Worm (Caenorhabditis elegans): Measurements from ENCODE around the gene Y49F6B.12.

ce11 chrII:3458209-3458608, 14.0 kb downstream of the Y49F6B.12 start, which contains the start of the genes C16C8.26 and C16C8.19:
- no peak for TF ChIP-seq pqm-1 (tag; optimal IDR thresholded peaks at IDR 0.05)
- TF ChIP-seq sox-4 (tag; optimal IDR thresholded peaks at IDR 0.05): no peak
- no peak for TF ChIP-seq eyg-1 (tag; optimal IDR thresholded peaks at IDR 0.05)
- TF ChIP-seq pros-1 (tag; optimal IDR thresholded peaks at IDR 0.05): no peak
- no peak for TF ChIP-seq ttx-3 (tag; optimal IDR thresholded peaks at IDR 0.05)
- no peak for TF ChIP-seq unc-86 (tag; optimal IDR thresholded peaks at IDR 0.05)
- no peak for TF ChIP-seq tbx-2 (tag; optimal IDR thresholded peaks at IDR 0.05)
- no peak for TF ChIP-seq ztf-16 (tag; optimal IDR thresholded peaks at IDR 0.05)
- no peak for TF ChIP-seq hlh-15 (tag; optimal IDR thresholded peaks at IDR 0.05)
- no peak for TF ChIP-seq fkh-10 (GFP tag; optimal IDR thresholded peaks at IDR 0.05)
- TF ChIP-seq ceh-9 (tag; optimal IDR thresholded peaks at IDR 0.05): no peak
- TF ChIP-seq C38D4.7 (GFP tag; optimal IDR thresholded peaks at IDR 0.05): no peak
